Fruit fly (Drosophila melanogaster): ENCODE measurements around the gene Jon99Fii.
A peak's percentile ranks its signal among the peaks of the same experiment; 100 is the strongest.

dm6 chr3R:30531129-30531708 lies 43.5 kb upstream of the Jon99Fii start:
- TF ChIP-seq ss (GFP tag; optimal IDR thresholded peaks at IDR 0.05) = no peak
- no peak for TF ChIP-seq net (GFP tag; optimal IDR thresholded peaks at IDR 0.05)
- TF ChIP-seq Blimp-1 (GFP tag; optimal IDR thresholded peaks at IDR 0.05) = no peak
- peak; percentile 23 for TF ChIP-seq Lpt (GFP tag; optimal IDR thresholded peaks at IDR 0.05)
- no peak for TF ChIP-seq lz (GFP tag; optimal IDR thresholded peaks at IDR 0.05)
- no peak for TF ChIP-seq acj6 (GFP tag; optimal IDR thresholded peaks at IDR 0.05)
- TF ChIP-seq dac (GFP tag; optimal IDR thresholded peaks at IDR 0.05) = no peak
- TF ChIP-seq fd59A (GFP tag; optimal IDR thresholded peaks at IDR 0.05) = no peak
